Worm (Caenorhabditis elegans) whole organism, L4 larva: ENCODE results near the gene cwn-1.
A peak's percentile ranks its signal among the peaks of the same experiment; 100 is the strongest.

Experiments
- F10B5.3 ChIP-seq: sonication (generic microtip); optimal IDR thresholded peaks from 2 replicates; lab custom pipeline; 2016; ENCODE audit warnings: mild to moderate bottlenecking, missing genetic modification characterization, missing compliant biosample characterization
- Y48G9A.11 ChIP-seq: fragments of 200-800 bp; sonication (Bioruptor generic); IDR thresholded peaks from 2 replicates; pipeline ENCODE4 v1.3.6; 2022; ENCODE audit warnings: missing genetic modification reagents, missing genetic modification characterization, missing compliant biosample characterization
- ZK546.5 ChIP-seq, 2 experiments: sonication (generic microtip); optimal IDR thresholded peaks; 2 replicates each; lab custom pipeline; 2017; ENCODE audit warnings: missing biosample characterization in 2 of 2, missing genetic modification characterization in 2 of 2
- aha-1 ChIP-seq: fragments of 150-350 bp; peaks from one replicate; lab custom pipeline; 2014; ENCODE audit warnings: missing biosample characterization, missing genetic modification characterization
- attf-4 ChIP-seq: sonication (generic microtip); optimal IDR thresholded peaks from 3 replicates; lab custom pipeline; 2017; ENCODE audit warnings: missing biosample characterization, missing genetic modification characterization
- ceh-28 ChIP-seq: fragments of 150-350 bp; optimal IDR thresholded peaks from 2 replicates; lab custom pipeline; 2014; ENCODE audit warnings: missing biosample characterization, missing genetic modification reagents, missing genetic modification characterization
- ceh-44 ChIP-seq: fragments of 200-800 bp; sonication (Bioruptor generic); IDR thresholded peaks from 2 replicates; pipeline ENCODE4 v1.3.6; 2022; ENCODE audit warnings: missing genetic modification reagents, missing genetic modification characterization, missing compliant biosample characterization
- ceh-62 ChIP-seq: sonication (generic microtip); optimal IDR thresholded peaks from 2 replicates; lab custom pipeline; 2017; ENCODE audit warnings: missing biosample characterization, missing genetic modification characterization
- cey-2 ChIP-seq: sonication (generic microtip); optimal IDR thresholded peaks from 3 replicates; lab custom pipeline; 2017; ENCODE audit warnings: missing genetic modification characterization, mild to moderate bottlenecking, missing compliant biosample characterization, antibody characterized with exemption, borderline replicate concordance; ENCODE audit not compliant: insufficient read depth
- daf-12 ChIP-seq: fragments of 150-350 bp; optimal IDR thresholded peaks from 2 replicates; lab custom pipeline; 2014; ENCODE audit warnings: missing biosample characterization, missing genetic modification reagents, missing genetic modification characterization
- daf-16 ChIP-seq, 3 experiments: sonication (generic microtip); optimal IDR thresholded peaks; 2 replicates each; lab custom pipeline; 2016 to 2017; ENCODE audit warnings: missing genetic modification characterization in 3 of 3, missing genetic modification reagents in 3 of 3, mild to moderate bottlenecking in 2 of 3, missing compliant biosample characterization in 2 of 3, missing biosample characterization in 1 of 3, moderate library complexity in 1 of 3
- dmd-6 ChIP-seq: fragments of 200-800 bp; sonication (Bioruptor generic); IDR thresholded peaks from 2 replicates; pipeline ENCODE4 v1.3.6; 2022; ENCODE audit warnings: missing genetic modification reagents, missing genetic modification characterization, missing compliant biosample characterization
- dmd-8 ChIP-seq: fragments of 200-800 bp; sonication (Bioruptor generic); IDR thresholded peaks from 2 replicates; pipeline ENCODE4 v1.3.6; 2022; ENCODE audit warnings: missing genetic modification characterization, missing compliant biosample characterization
- dmd-9 ChIP-seq: fragments of 200-800 bp; sonication (Bioruptor generic); IDR thresholded peaks from 2 replicates; pipeline ENCODE4 v1.3.6; 2022; ENCODE audit warnings: missing genetic modification reagents, missing genetic modification characterization, missing compliant biosample characterization
- duxl-1 ChIP-seq: sonication (generic microtip); optimal IDR thresholded peaks from 2 replicates; lab custom pipeline; 2016; ENCODE audit warnings: mild to moderate bottlenecking, missing genetic modification characterization, moderate library complexity, missing compliant biosample characterization; ENCODE audit not compliant: poor library complexity
- dve-1 ChIP-seq: sonication (generic microtip); optimal IDR thresholded peaks from 2 replicates; lab custom pipeline; 2017; ENCODE audit warnings: antibody characterized with exemption, mild to moderate bottlenecking, missing genetic modification characterization, missing compliant biosample characterization; ENCODE audit not compliant: insufficient read depth
- egl-43 ChIP-seq: fragments of 200-800 bp; sonication (Bioruptor generic); IDR thresholded peaks from 2 replicates; pipeline ENCODE4 v1.3.6; 2022; ENCODE audit warnings: missing genetic modification reagents, missing genetic modification characterization, missing compliant biosample characterization
- gei-8 ChIP-seq: fragments of 200-800 bp; sonication (Bioruptor generic); optimal IDR thresholded peaks from 2 replicates; lab custom pipeline; 2018; ENCODE audit warnings: mild to moderate bottlenecking, missing genetic modification characterization, missing compliant biosample characterization
- hlh-11 ChIP-seq: fragments of 200-800 bp; sonication (Bioruptor generic); optimal IDR thresholded peaks from 2 replicates; lab custom pipeline; 2018; ENCODE audit warnings: mild to moderate bottlenecking, missing genetic modification characterization, missing compliant biosample characterization
- hlh-30 ChIP-seq: sonication (generic microtip); optimal IDR thresholded peaks from 2 replicates; lab custom pipeline; 2017; ENCODE audit warnings: antibody characterized with exemption, mild to moderate bottlenecking, missing genetic modification characterization, missing compliant biosample characterization; ENCODE audit not compliant: insufficient read depth
- lim-7 ChIP-seq: fragments of 200-800 bp; sonication (Bioruptor generic); IDR thresholded peaks from 2 replicates; pipeline ENCODE4 v1.3.6; 2022; ENCODE audit warnings: missing genetic modification characterization, missing compliant biosample characterization
- lin-1 ChIP-seq: fragments of 200-800 bp; sonication (Bioruptor generic); IDR thresholded peaks from 2 replicates; pipeline ENCODE4 v1.3.6; 2022; ENCODE audit warnings: missing genetic modification reagents, missing genetic modification characterization, missing compliant biosample characterization
- lin-13 ChIP-seq: fragments of 150-350 bp; optimal IDR thresholded peaks from 2 replicates; lab custom pipeline; 2014; ENCODE audit warnings: missing biosample characterization, missing genetic modification reagents, missing genetic modification characterization
- lin-38 ChIP-seq: fragments of 200-800 bp; sonication (Bioruptor generic); IDR thresholded peaks from 2 replicates; pipeline ENCODE4 v1.3.6; 2022; ENCODE audit warnings: missing genetic modification reagents, missing genetic modification characterization, missing compliant biosample characterization
- lir-3 ChIP-seq: sonication (generic microtip); optimal IDR thresholded peaks from 2 replicates; lab custom pipeline; 2016; ENCODE audit warnings: mild to moderate bottlenecking, missing genetic modification characterization, missing compliant biosample characterization
- lsy-2 ChIP-seq, 2 experiments: fragments of 150-350 bp in 1 of 2; sonication (generic microtip) in 1 of 2; optimal IDR thresholded peaks; 2 replicates each; lab custom pipeline; 2014 to 2017; ENCODE audit warnings: missing biosample characterization in 2 of 2, missing genetic modification characterization in 2 of 2
- madf-5 ChIP-seq, 2 experiments: fragments of 200-800 bp; sonication (Bioruptor generic); IDR thresholded peaks; 2 replicates each; pipeline ENCODE4 v1.3.6; 2022; ENCODE audit warnings: missing compliant biosample characterization in 2 of 2, missing genetic modification characterization in 2 of 2
- mdt-29 ChIP-seq: fragments of 200-800 bp; sonication (Bioruptor generic); IDR thresholded peaks from 2 replicates; pipeline ENCODE4 v1.3.6; 2022; ENCODE audit warnings: missing genetic modification reagents, missing genetic modification characterization, missing compliant biosample characterization
- mes-2 ChIP-seq: sonication (generic microtip); optimal IDR thresholded peaks from 2 replicates; lab custom pipeline; 2016; ENCODE audit warnings: missing genotype, mild to moderate bottlenecking, missing genetic modification characterization, missing compliant biosample characterization; ENCODE audit not compliant: poor library complexity, severe bottlenecking
- mxl-3 ChIP-seq: fragments of 200-800 bp; sonication (Bioruptor generic); optimal IDR thresholded peaks from 2 replicates; lab custom pipeline; 2018; ENCODE audit warnings: mild to moderate bottlenecking, missing genetic modification characterization, missing compliant biosample characterization
- nhr-11 ChIP-seq: fragments of 150-350 bp; optimal IDR thresholded peaks from 2 replicates; lab custom pipeline; 2014; ENCODE audit warnings: missing biosample characterization, missing genetic modification characterization
- nhr-237 ChIP-seq: sonication (generic microtip); optimal IDR thresholded peaks from 2 replicates; lab custom pipeline; 2017; ENCODE audit warnings: missing biosample characterization, missing genetic modification characterization
- nhr-25 ChIP-seq: sonication (generic microtip); optimal IDR thresholded peaks from 2 replicates; lab custom pipeline; 2017; ENCODE audit warnings: missing genetic modification characterization, mild to moderate bottlenecking, missing compliant biosample characterization, antibody characterized with exemption, moderate library complexity, borderline replicate concordance; ENCODE audit not compliant: insufficient read depth
- nhr-28 ChIP-seq: fragments of 150-350 bp; optimal IDR thresholded peaks from 2 replicates; lab custom pipeline; 2014; ENCODE audit warnings: missing biosample characterization, missing genetic modification characterization
- nhr-6 ChIP-seq: fragments of 150-350 bp; optimal IDR thresholded peaks from 2 replicates; lab custom pipeline; 2014; ENCODE audit warnings: missing biosample characterization, missing genetic modification characterization
- nhr-77 ChIP-seq: fragments of 150-350 bp; optimal IDR thresholded peaks from 2 replicates; lab custom pipeline; 2014; ENCODE audit warnings: missing biosample characterization, missing genetic modification characterization
- pqm-1 ChIP-seq: sonication (generic microtip); optimal IDR thresholded peaks from 2 replicates; lab custom pipeline; 2017; ENCODE audit warnings: missing biosample characterization, missing genetic modification characterization
- saeg-2 ChIP-seq: fragments of 200-800 bp; sonication (Bioruptor generic); IDR thresholded peaks from 2 replicates; pipeline ENCODE4 v1.3.6; 2022; ENCODE audit warnings: missing genetic modification reagents, missing genetic modification characterization, missing compliant biosample characterization
- sdz-12 ChIP-seq: fragments of 200-800 bp; sonication (Bioruptor generic); optimal IDR thresholded peaks from 2 replicates; lab custom pipeline; 2018; ENCODE audit warnings: mild to moderate bottlenecking, missing genetic modification characterization, missing compliant biosample characterization
- snpc-1.2 ChIP-seq: fragments of 200-800 bp; sonication (Bioruptor generic); IDR thresholded peaks from 2 replicates; pipeline ENCODE4 v1.3.6; 2022; ENCODE audit warnings: missing genetic modification reagents, missing genetic modification characterization, missing compliant biosample characterization
- spr-1 ChIP-seq: sonication (generic microtip); optimal IDR thresholded peaks from 2 replicates; lab custom pipeline; 2016; ENCODE audit warnings: mild to moderate bottlenecking, missing genetic modification characterization, missing compliant biosample characterization
- spr-3 ChIP-seq: fragments of 200-800 bp; sonication (Bioruptor generic); optimal IDR thresholded peaks from 2 replicates; lab custom pipeline; 2018; ENCODE audit warnings: mild to moderate bottlenecking, missing genetic modification characterization, missing compliant biosample characterization
- tag-97 ChIP-seq: fragments of 200-800 bp; sonication (Bioruptor generic); IDR thresholded peaks from 2 replicates; pipeline ENCODE4 v1.3.6; 2022; ENCODE audit warnings: missing genetic modification characterization, missing compliant biosample characterization
- zip-2 ChIP-seq: fragments of 150-350 bp; optimal IDR thresholded peaks from 2 replicates; lab custom pipeline; 2014; ENCODE audit warnings: missing biosample characterization, missing genetic modification characterization

The cwn-1 gene

DNA sequence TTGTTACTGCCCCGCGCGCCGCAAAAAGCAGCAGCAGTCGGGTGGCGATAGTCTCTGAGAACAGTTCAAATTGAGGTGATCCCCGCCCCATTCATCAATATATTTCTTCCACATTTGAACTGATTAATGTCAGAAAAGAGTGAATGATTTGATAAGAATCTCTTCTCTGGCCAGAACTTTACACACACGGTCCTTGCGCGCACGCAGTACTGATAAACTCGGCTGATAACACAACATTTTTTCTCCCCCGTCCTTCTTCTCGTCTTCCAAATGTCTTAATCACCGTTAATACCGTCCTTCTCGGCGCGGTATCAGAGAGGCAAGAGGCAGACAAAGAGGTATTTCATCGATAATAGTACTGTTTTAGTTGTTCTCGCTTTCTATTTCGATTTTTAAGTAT is 28.8 kb upstream of the cwn-1 start, which contains the start of gene etr-1 (continued):
- TF ChIP-seq F10B5.3 (tag; lab: Kevin White, UChicago) (no peak), lir-3 (tag; lab: Kevin White, UChicago) (no peak), hlh-11 (tag; lab: Kevin White, UChicago) (peak; percentile 94), snpc-1.2 (GFP tag; lab: Robert Waterston, UW) (no peak), ceh-28 (tag; lab: Kevin White, UChicago) (no peak), lin-1 (peak; percentile 70), dmd-9 (no peak), ceh-62 (no peak), saeg-2 (GFP tag; lab: Robert Waterston, UW) (no peak), Y48G9A.11 (no peak), gei-8 (no peak), dmd-6 (GFP tag; lab: Robert Waterston, UW) (peak; percentile 92), tag-97 (GFP tag; lab: Robert Waterston, UW) (no peak), ZK546.5 (tag; optimal IDR thresholded peaks at IDR 0.05; lab: Kevin White, UChicago) (no peak), lim-7 (no peak), duxl-1 (tag; lab: Kevin White, UChicago) (no peak), attf-4 (no peak), ceh-44 (no peak)

DNA sequence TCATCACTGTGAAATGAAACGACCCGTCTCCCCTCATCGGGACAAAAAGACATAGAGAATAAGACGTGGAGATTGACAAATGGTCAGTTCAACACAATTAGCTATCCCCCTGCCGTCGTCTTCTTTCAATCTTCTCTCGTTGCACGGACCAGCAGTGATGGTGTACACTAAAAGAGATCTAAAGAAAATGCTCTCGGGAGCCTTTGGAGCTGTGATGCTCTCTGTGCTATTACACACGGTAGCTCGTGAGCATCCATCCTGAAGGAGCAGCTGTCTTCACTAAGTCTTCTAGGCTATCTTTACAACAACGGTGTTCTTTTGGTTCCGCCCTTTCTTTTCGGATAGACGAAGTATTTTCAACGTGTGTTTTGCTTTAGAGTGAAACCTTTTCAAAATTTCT is 27.9 kb upstream of the cwn-1 start:
- TF ChIP-seq dmd-8 (no peak), mdt-29 (no peak), daf-12 (tag; lab: Kevin White, UChicago) (no peak), spr-3 (GFP tag; lab: Kevin White, UChicago) (no peak), hlh-11 (tag; lab: Kevin White, UChicago) (peak; percentile 45), madf-5 (GFP tag; IDR thresholded peaks at IDR 0.05; lab: Robert Waterston, UW) (no peak), zip-2 (no peak), daf-16 (GFP tag; optimal IDR thresholded peaks at IDR 0.05; lab: Kevin White, UChicago) (no peak), daf-16 (tag; optimal IDR thresholded peaks at IDR 0.05; lab: Kevin White, UChicago) (no peak), mxl-3 (GFP tag; lab: Kevin White, UChicago) (peak; percentile 8)
- TF ChIP-seq, all 104 proteins: peak for 2

DNA sequence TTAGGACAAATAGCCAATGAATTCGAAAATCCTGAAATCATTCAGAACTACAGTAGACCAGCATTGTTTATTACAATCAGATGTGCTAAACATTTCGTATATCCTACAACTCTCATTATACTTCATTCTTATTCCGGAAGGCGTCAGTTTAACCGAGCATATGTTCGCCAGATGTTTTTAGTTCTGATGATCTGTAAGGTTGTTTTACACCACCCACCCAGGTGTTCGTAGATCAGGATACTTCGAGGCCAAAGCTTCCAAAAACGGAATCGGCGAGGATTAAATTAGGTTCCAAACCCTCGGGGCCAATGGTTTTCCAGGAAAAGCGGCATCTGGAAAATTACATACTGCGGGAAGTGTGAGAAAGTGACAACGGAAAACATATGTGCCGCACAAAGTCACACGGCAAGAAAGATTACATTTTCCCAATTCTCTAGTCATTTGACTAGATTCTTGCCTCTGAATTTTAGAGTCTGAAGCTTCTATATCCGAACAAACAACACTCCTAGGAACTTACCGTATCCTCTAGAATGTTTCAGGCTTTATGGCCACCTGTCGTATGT is 27.2 kb upstream of the cwn-1 start:
- TF ChIP-seq sdz-12 (GFP tag; lab: Kevin White, UChicago) = no peak
- peak; percentile 28 for TF ChIP-seq hlh-30 (tag; lab: Kevin White, UChicago)
- peak; percentile 95 for TF ChIP-seq aha-1 (tag; lab: Kevin White, UChicago)
- TF ChIP-seq ceh-44 = no peak
- TF ChIP-seq egl-43 (GFP tag; lab: Robert Waterston, UW) = 0 out of 2 replicates have a peak, but pooled peaks have one; percentile 29
- peak; percentile 76 for TF ChIP-seq nhr-11 (tag; lab: Kevin White, UChicago)
- no peak for TF ChIP-seq lin-38

DNA sequence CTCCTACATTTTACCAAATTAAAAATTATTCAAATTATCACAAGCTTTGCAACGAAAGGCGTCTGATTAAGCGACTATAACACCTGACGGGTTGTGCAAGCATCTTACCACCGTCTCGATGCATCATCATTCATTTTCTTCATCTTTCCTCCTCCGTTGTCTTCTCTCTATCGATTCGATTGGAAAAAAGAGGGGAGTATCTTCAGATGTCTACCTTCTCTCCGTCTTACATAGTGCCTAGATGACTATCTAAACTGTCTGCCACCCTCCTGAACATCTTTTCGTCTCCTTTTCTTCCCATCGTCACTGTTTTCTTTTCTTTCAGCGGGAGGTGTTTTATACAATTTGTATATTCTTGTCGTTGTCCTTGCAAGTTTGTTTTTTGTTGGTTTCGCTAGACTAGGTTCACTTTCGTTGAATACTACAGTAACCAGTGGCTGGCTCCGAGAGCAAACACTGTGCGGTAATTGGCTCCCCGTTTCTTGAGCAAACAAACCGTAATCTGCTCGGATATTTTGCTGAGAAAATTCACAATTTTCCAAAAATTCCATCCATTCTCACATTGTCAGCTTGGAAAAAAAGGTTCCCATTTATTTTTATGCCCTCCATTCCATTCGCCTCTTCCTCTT is 26.0 kb upstream of the cwn-1 start:
- peak; percentile 48 for TF ChIP-seq aha-1 (tag; lab: Kevin White, UChicago)
- TF ChIP-seq nhr-77 (tag; lab: Kevin White, UChicago) = peak; percentile 29
- TF ChIP-seq nhr-25 (tag; lab: Kevin White, UChicago) = no peak
- no peak for TF ChIP-seq nhr-237 (tag; lab: Kevin White, UChicago)
- peak; percentile 26; the same call in 1 of the 2 replicates for TF ChIP-seq dmd-6 (GFP tag; lab: Robert Waterston, UW)
- peak; percentile 58 for TF ChIP-seq dve-1 (tag; lab: Kevin White, UChicago)
- peak; percentile 26 for TF ChIP-seq ceh-28 (tag; lab: Kevin White, UChicago)
- no peak for TF ChIP-seq spr-1 (tag; lab: Kevin White, UChicago)
- TF ChIP-seq lin-13 (GFP tag; lab: Kevin White, UChicago) = no peak
- TF ChIP-seq lsy-2 (tag; optimal IDR thresholded peaks at IDR 0.05; lab: Kevin White, UChicago) = peak in 1 of 2 experiments; percentile 55
- peak; percentile 64 for TF ChIP-seq hlh-11 (tag; lab: Kevin White, UChicago)
- peak; percentile 43 for TF ChIP-seq lin-38
- TF ChIP-seq nhr-6 (tag; lab: Kevin White, UChicago) = peak; percentile 70
- peak; percentile 33 for TF ChIP-seq pqm-1 (tag; lab: Kevin White, UChicago)
- TF ChIP-seq hlh-30 (tag; lab: Kevin White, UChicago) = peak; percentile 76
- peak; percentile 61 for TF ChIP-seq mes-2 (tag; lab: Kevin White, UChicago)
- no peak for TF ChIP-seq daf-16 (GFP tag; optimal IDR thresholded peaks at IDR 0.05; lab: Kevin White, UChicago)
- TF ChIP-seq daf-16 (tag; optimal IDR thresholded peaks at IDR 0.05; lab: Kevin White, UChicago) = peak; percentile 52
- no peak for TF ChIP-seq cey-2 (tag; lab: Kevin White, UChicago)
- peak; percentile 56 for TF ChIP-seq nhr-28
